Fruit fly (Drosophila melanogaster): Measurements from ENCODE around the gene CG4074.

The CG4074 gene

dm6 chr3L:20748577-20748976 is 20.7 kb downstream of the CG4074 start:
- TF ChIP-seq CG13204 (GFP tag; optimal IDR thresholded peaks at IDR 0.05) (no peak), CG12605 (GFP tag; IDR thresholded peaks at IDR 0.05) (no peak), CG34367 (tag; optimal IDR thresholded peaks at IDR 0.05) (no peak), EcR (GFP tag; optimal IDR thresholded peaks at IDR 0.05) (no peak), gl (tag; optimal IDR thresholded peaks at IDR 0.05) (no peak), Pif1A (GFP tag; optimal IDR thresholded peaks at IDR 0.05) (no peak), CG17806 (tag; optimal IDR thresholded peaks at IDR 0.05) (no peak), D1 (tag; optimal IDR thresholded peaks at IDR 0.05) (no peak), rn (GFP tag; IDR thresholded peaks at IDR 0.05) (no peak), CG14655 (GFP tag; optimal IDR thresholded peaks at IDR 0.05) (no peak), CG4496 (GFP tag; IDR thresholded peaks at IDR 0.05) (no peak), CG9948 (tag; optimal IDR thresholded peaks at IDR 0.05) (no peak), fd96Ca (GFP tag; IDR thresholded peaks at IDR 0.05) (no peak), CG15710 (tag; optimal IDR thresholded peaks at IDR 0.05) (no peak), CG10348 (GFP tag; IDR thresholded peaks at IDR 0.05) (no peak), Ets98B (GFP tag; IDR thresholded peaks at IDR 0.05) (no peak), CG8301 (tag; optimal IDR thresholded peaks at IDR 0.05) (no peak), CG32121 (GFP tag; IDR thresholded peaks at IDR 0.05) (no peak), Snoo (tag; optimal IDR thresholded peaks at IDR 0.05) (no peak)

- TF ChIP-seq CG34367 (tag; optimal IDR thresholded peaks at IDR 0.05) (no peak), CG14655 (GFP tag; optimal IDR thresholded peaks at IDR 0.05) (peak; percentile 5), Snoo (tag; optimal IDR thresholded peaks at IDR 0.05) (peak; percentile 4), CG8159 (tag; optimal IDR thresholded peaks at IDR 0.05) (no peak), Pif1B (GFP tag; optimal IDR thresholded peaks at IDR 0.05) (no peak), CG8301 (tag; optimal IDR thresholded peaks at IDR 0.05) (no peak), Pif1A (GFP tag; optimal IDR thresholded peaks at IDR 0.05) (no peak), CG15710 (tag; optimal IDR thresholded peaks at IDR 0.05) (no peak)
Measured at dm6 chr3L:20747299-20747925, 21.9 kb downstream of the CG4074 start.

dm6 chr3L:20739414-20739813 is 29.9 kb downstream of the CG4074 start, which contains the start of gene Gr77a:
Gene Gr77a, minus strand, starts transcription at chr3L:20739430.
- TF ChIP-seq CG9948 (tag; optimal IDR thresholded peaks at IDR 0.05) (peak; percentile 51), Pif1A (GFP tag; optimal IDR thresholded peaks at IDR 0.05) (peak; percentile 26), CG14655 (GFP tag; optimal IDR thresholded peaks at IDR 0.05) (peak; percentile 29), CG17806 (tag; optimal IDR thresholded peaks at IDR 0.05) (peak; percentile 49), CG34367 (tag; optimal IDR thresholded peaks at IDR 0.05) (peak; percentile 1), rn (GFP tag; IDR thresholded peaks at IDR 0.05) (no peak), CG8159 (tag; optimal IDR thresholded peaks at IDR 0.05) (peak; percentile 61), Pif1B (GFP tag; optimal IDR thresholded peaks at IDR 0.05) (peak; percentile 38), CG15710 (tag; optimal IDR thresholded peaks at IDR 0.05) (peak; percentile 51), fd96Ca (GFP tag; IDR thresholded peaks at IDR 0.05) (no peak), Snoo (tag; optimal IDR thresholded peaks at IDR 0.05) (no peak)

dm6 chr3L:20737346-20737745 is 32.0 kb downstream of the CG4074 start:
- no peak for TF ChIP-seq CG34367 (tag; optimal IDR thresholded peaks at IDR 0.05)
- no peak for TF ChIP-seq Pif1A (GFP tag; optimal IDR thresholded peaks at IDR 0.05)
- no peak for TF ChIP-seq Pif1B (GFP tag; optimal IDR thresholded peaks at IDR 0.05)
- peak; percentile 17 for TF ChIP-seq CG8159 (tag; optimal IDR thresholded peaks at IDR 0.05)
- no peak for TF ChIP-seq CG12605 (GFP tag; IDR thresholded peaks at IDR 0.05)
- peak; percentile 47 for TF ChIP-seq EcR (GFP tag; optimal IDR thresholded peaks at IDR 0.05)
- peak; percentile 13 for TF ChIP-seq gl (tag; optimal IDR thresholded peaks at IDR 0.05)
- no peak for TF ChIP-seq CG13204 (GFP tag; optimal IDR thresholded peaks at IDR 0.05)
- TF ChIP-seq CG17806 (tag; optimal IDR thresholded peaks at IDR 0.05), result no peak
- no peak for TF ChIP-seq fd96Ca (GFP tag; IDR thresholded peaks at IDR 0.05)
- TF ChIP-seq Ets98B (GFP tag; IDR thresholded peaks at IDR 0.05), result no peak
- TF ChIP-seq CG14655 (GFP tag; optimal IDR thresholded peaks at IDR 0.05), result no peak
- TF ChIP-seq CG8301 (tag; optimal IDR thresholded peaks at IDR 0.05), result no peak
- no peak for TF ChIP-seq CG32121 (GFP tag; IDR thresholded peaks at IDR 0.05)
- no peak for TF ChIP-seq CG9948 (tag; optimal IDR thresholded peaks at IDR 0.05)
- TF ChIP-seq CG10348 (GFP tag; IDR thresholded peaks at IDR 0.05), result no peak
- TF ChIP-seq Snoo (tag; optimal IDR thresholded peaks at IDR 0.05), result no peak
- no peak for TF ChIP-seq CG15710 (tag; optimal IDR thresholded peaks at IDR 0.05)
- TF ChIP-seq CG4496 (GFP tag; IDR thresholded peaks at IDR 0.05), result 0 out of 3 replicates have a peak, but pooled peaks have one; percentile 37
- TF ChIP-seq rn (GFP tag; IDR thresholded peaks at IDR 0.05), result no peak

- TF ChIP-seq CG8301 (tag; optimal IDR thresholded peaks at IDR 0.05) (no peak), CG4496 (GFP tag; IDR thresholded peaks at IDR 0.05) (no peak), CG8159 (tag; optimal IDR thresholded peaks at IDR 0.05) (no peak), rn (GFP tag; IDR thresholded peaks at IDR 0.05) (no peak), CG13204 (GFP tag; optimal IDR thresholded peaks at IDR 0.05) (no peak), fd96Ca (GFP tag; IDR thresholded peaks at IDR 0.05) (no peak), CG32121 (GFP tag; IDR thresholded peaks at IDR 0.05) (no peak), CG15710 (tag; optimal IDR thresholded peaks at IDR 0.05) (no peak), Pif1A (GFP tag; optimal IDR thresholded peaks at IDR 0.05) (no peak), CG34367 (tag; optimal IDR thresholded peaks at IDR 0.05) (no peak), CG10348 (GFP tag; IDR thresholded peaks at IDR 0.05) (no peak), Ets98B (GFP tag; IDR thresholded peaks at IDR 0.05) (no peak), CG14655 (GFP tag; optimal IDR thresholded peaks at IDR 0.05) (no peak), Pif1B (GFP tag; optimal IDR thresholded peaks at IDR 0.05) (no peak)
Measured at dm6 chr3L:20736266-20736665, 33.0 kb downstream of the CG4074 start.

- no peak for TF ChIP-seq CG34367 (tag; optimal IDR thresholded peaks at IDR 0.05)
- TF ChIP-seq CG12605 (GFP tag; IDR thresholded peaks at IDR 0.05), result no peak
- TF ChIP-seq Pif1B (GFP tag; optimal IDR thresholded peaks at IDR 0.05), result no peak
- no peak for TF ChIP-seq CG13204 (GFP tag; optimal IDR thresholded peaks at IDR 0.05)
- no peak for TF ChIP-seq CG10348 (GFP tag; IDR thresholded peaks at IDR 0.05)
Measured at dm6 chr3L:20734258-20734624, 35.1 kb downstream of the CG4074 start.

Measured in whole organism, pupa.